Fruit fly (Drosophila melanogaster) whole organism, embryonic: Measurements from ENCODE around the gene Tasp1.
A peak's percentile ranks its signal among the peaks of the same experiment; 100 is the strongest.

Experiments used
- Atf-2 ChIP-seq: fragments of 200-800 bp; sonication (Bioruptor generic); optimal IDR thresholded peaks from 2 replicates; lab custom pipeline; 2016; ENCODE audit warnings: missing biosample characterization, missing genetic modification characterization
- Bgb ChIP-seq: fragments of 200-800 bp; sonication (Bioruptor generic); IDR thresholded peaks from 2 replicates; pipeline ENCODE4 v1.3.6; 2022; ENCODE audit warnings: missing biosample characterization, missing genetic modification characterization; ENCODE audit not compliant: partially characterized antibody
- CG11398 ChIP-seq: fragments of 200-800 bp; sonication (Bioruptor generic); optimal IDR thresholded peaks from 2 replicates; lab custom pipeline; 2016; ENCODE audit warnings: missing biosample characterization, missing genetic modification characterization
- CG12299 ChIP-seq: fragments of 200-800 bp; sonication (Bioruptor generic); optimal IDR thresholded peaks from 2 replicates; lab custom pipeline; 2018; ENCODE audit warnings: missing biosample characterization, mild to moderate bottlenecking, missing genetic modification characterization
- CG12744 ChIP-seq: fragments of 200-800 bp; sonication (Bioruptor generic); optimal IDR thresholded peaks from 2 replicates; lab custom pipeline; 2016; ENCODE audit warnings: missing biosample characterization, missing genetic modification characterization
- CG14014 ChIP-seq: fragments of 200-800 bp; sonication (Bioruptor generic); IDR thresholded peaks from 2 replicates; pipeline ENCODE4 v1.3.6; 2022; ENCODE audit warnings: missing biosample characterization, missing genetic modification characterization
- CG14667 ChIP-seq: fragments of 200-800 bp; sonication (Bioruptor generic); IDR thresholded peaks from 2 replicates; pipeline ENCODE4 v1.3.6; 2022; ENCODE audit warnings: missing biosample characterization, missing genetic modification characterization
- CG15269 ChIP-seq: fragments of 200-800 bp; sonication (Bioruptor generic); optimal IDR thresholded peaks from 2 replicates; lab custom pipeline; 2018; ENCODE audit warnings: missing biosample characterization, mild to moderate bottlenecking, missing genetic modification characterization, moderate library complexity
- CG1602 ChIP-seq: fragments of 200-800 bp; sonication (Bioruptor generic); optimal IDR thresholded peaks from 3 replicates; lab custom pipeline; 2016; ENCODE audit warnings: missing biosample characterization, missing genetic modification characterization
- CG16779 ChIP-seq: fragments of 200-800 bp; sonication (Bioruptor generic); IDR thresholded peaks from 2 replicates; pipeline ENCODE4 v1.3.6; 2022; ENCODE audit warnings: missing biosample characterization, missing genetic modification characterization
- CG16863 ChIP-seq: fragments of 200-800 bp; sonication (Bioruptor generic); optimal IDR thresholded peaks from 3 replicates; lab custom pipeline; 2016; ENCODE audit warnings: missing biosample characterization, missing genetic modification characterization
- CG17802 ChIP-seq: fragments of 200-800 bp; sonication (Bioruptor generic); optimal IDR thresholded peaks from 2 replicates; lab custom pipeline; 2018; ENCODE audit warnings: missing biosample characterization, mild to moderate bottlenecking, missing genetic modification characterization, moderate library complexity
- CG2116 ChIP-seq: fragments of 200-800 bp; sonication (Bioruptor generic); optimal IDR thresholded peaks from 3 replicates; lab custom pipeline; 2018; ENCODE audit warnings: missing biosample characterization, mild to moderate bottlenecking, missing genetic modification characterization
- CG2120 ChIP-seq: fragments of 200-800 bp; sonication (Bioruptor generic); optimal IDR thresholded peaks from 3 replicates; lab custom pipeline; 2016; ENCODE audit warnings: missing biosample characterization, missing genetic modification characterization
- CG2199 ChIP-seq: fragments of 200-800 bp; sonication (Bioruptor generic); IDR thresholded peaks from 3 replicates; pipeline ENCODE4 v1.3.6; 2022; ENCODE audit warnings: missing biosample characterization, missing genetic modification characterization
- CG2202 ChIP-seq: fragments of 200-800 bp; sonication (Bioruptor generic); optimal IDR thresholded peaks from 2 replicates; lab custom pipeline; 2018; ENCODE audit warnings: missing biosample characterization, mild to moderate bottlenecking, missing genetic modification characterization
- CG30020 ChIP-seq: fragments of 200-800 bp; optimal IDR thresholded peaks from 2 replicates; lab custom pipeline; 2019; ENCODE audit warnings: missing biosample characterization, mild to moderate bottlenecking, missing genetic modification characterization, moderate library complexity
- CG31224 ChIP-seq: fragments of 200-800 bp; sonication (Bioruptor generic); IDR thresholded peaks from 2 replicates; pipeline ENCODE4 v1.3.6; 2022; ENCODE audit warnings: missing biosample characterization, missing genetic modification characterization
- CG32767 ChIP-seq: fragments of 200-800 bp; sonication (Bioruptor generic); IDR thresholded peaks from 2 replicates; pipeline ENCODE4 v1.3.6; 2022; ENCODE audit warnings: missing biosample characterization, missing genetic modification characterization
- CG33557 ChIP-seq: fragments of 200-800 bp; sonication (Bioruptor generic); optimal IDR thresholded peaks from 2 replicates; lab custom pipeline; 2019; ENCODE audit warnings: missing biosample characterization, mild to moderate bottlenecking, missing genetic modification characterization, moderate library complexity
- CG34224 ChIP-seq: fragments of 200-800 bp; sonication (Bioruptor generic); IDR thresholded peaks from 3 replicates; pipeline ENCODE4 v1.3.6; 2022; ENCODE audit warnings: missing biosample characterization, missing genetic modification characterization; ENCODE audit not compliant: partially characterized antibody
- CG3838 ChIP-seq: fragments of 200-800 bp; sonication (Bioruptor generic); optimal IDR thresholded peaks from 3 replicates; lab custom pipeline; 2016; ENCODE audit warnings: missing biosample characterization, missing genetic modification characterization
- CG6175 ChIP-seq: fragments of 200-800 bp; sonication (Bioruptor generic); IDR thresholded peaks from 3 replicates; pipeline ENCODE4 v1.3.6; 2022; ENCODE audit warnings: missing biosample characterization, missing genetic modification characterization
- CG7963 ChIP-seq: fragments of 200-800 bp; sonication (Bioruptor generic); IDR thresholded peaks from 3 replicates; pipeline ENCODE4 v1.3.6; 2022; ENCODE audit warnings: missing biosample characterization, missing genetic modification characterization; ENCODE audit not compliant: partially characterized antibody
- CG7987 ChIP-seq: fragments of 200-800 bp; sonication (Bioruptor generic); optimal IDR thresholded peaks from 2 replicates; lab custom pipeline; 2018; ENCODE audit warnings: missing biosample characterization, mild to moderate bottlenecking, missing genetic modification characterization, moderate library complexity
- CG9797 ChIP-seq: fragments of 200-800 bp; sonication (Bioruptor generic); optimal IDR thresholded peaks from 3 replicates; lab custom pipeline; 2018; ENCODE audit warnings: missing biosample characterization, mild to moderate bottlenecking, missing genetic modification characterization
- Camta ChIP-seq: fragments of 200-800 bp; sonication (Bioruptor generic); optimal IDR thresholded peaks from 2 replicates; lab custom pipeline; 2016; ENCODE audit warnings: missing biosample characterization, missing genetic modification characterization
- E2f1 ChIP-seq: fragments of 200-800 bp; sonication (Bioruptor generic); IDR thresholded peaks from 2 replicates; pipeline ENCODE4 v1.3.6; 2022; ENCODE audit warnings: missing biosample characterization, missing genetic modification characterization
- Eip74EF ChIP-seq, 2 experiments: fragments of 200-800 bp in 1 of 2; fragments of >200 bp in 1 of 2; sonication (Bioruptor generic) in 1 of 2; optimal IDR thresholded peaks; 2 replicates each; lab custom pipeline; 2017 to 2019; ENCODE audit warnings: missing biosample characterization in 2 of 2, missing genetic modification characterization in 2 of 2, mild to moderate bottlenecking in 1 of 2, moderate library complexity in 1 of 2
- Gsc ChIP-seq: fragments of 200-800 bp; sonication (Bioruptor generic); IDR thresholded peaks from 2 replicates; pipeline ENCODE4 v1.3.6; 2022; ENCODE audit warnings: missing biosample characterization, missing genetic modification characterization
- HLH4C ChIP-seq: fragments of 200-800 bp; sonication (Bioruptor generic); IDR thresholded peaks from 3 replicates; pipeline ENCODE4 v1.3.6; 2022; ENCODE audit warnings: missing biosample characterization, missing genetic modification characterization; ENCODE audit not compliant: partially characterized antibody
- Hr78 ChIP-seq, 2 experiments: fragments of 200-800 bp in 1 of 2; fragments of >200 bp in 1 of 2; sonication (Bioruptor generic) in 1 of 2; optimal IDR thresholded peaks; 2 replicates each; lab custom pipeline; 2017 to 2019; ENCODE audit warnings: missing biosample characterization in 2 of 2, missing genetic modification characterization in 2 of 2, mild to moderate bottlenecking in 1 of 2, moderate library complexity in 1 of 2
- Nf-YB ChIP-seq: fragments of 200-800 bp; sonication (Bioruptor generic); optimal IDR thresholded peaks from 3 replicates; lab custom pipeline; 2019; ENCODE audit warnings: missing biosample characterization, mild to moderate bottlenecking, missing genetic modification characterization, moderate library complexity
- Ravus ChIP-seq: fragments of 200-800 bp; sonication (Bioruptor generic); IDR thresholded peaks from 2 replicates; pipeline ENCODE4 v1.3.6; 2022; ENCODE audit warnings: missing biosample characterization, missing genetic modification characterization
- Scr ChIP-seq: fragments of 200-800 bp; sonication (Bioruptor generic); IDR thresholded peaks from 2 replicates; pipeline ENCODE4 v1.3.6; 2022; ENCODE audit warnings: missing biosample characterization, missing genetic modification characterization; ENCODE audit not compliant: partially characterized antibody
- Vsx1 ChIP-seq: fragments of 200-800 bp; sonication (Bioruptor generic); optimal IDR thresholded peaks from 2 replicates; lab custom pipeline; 2017; ENCODE audit warnings: missing biosample characterization, mild to moderate bottlenecking, missing genetic modification characterization, missing genetic modification reagents
- chif ChIP-seq, 2 experiments: fragments of 200-800 bp; sonication (Bioruptor generic); optimal IDR thresholded peaks; 3 replicates each; lab custom pipeline; 2016; ENCODE audit warnings: missing biosample characterization in 2 of 2, missing genetic modification characterization in 2 of 2
- crp ChIP-seq, 2 experiments: fragments of 200-800 bp; sonication (Bioruptor generic); optimal IDR thresholded peaks; 2 replicates in 1 of 2; 3 replicates in 1 of 2; lab custom pipeline; 2017; ENCODE audit warnings: missing biosample characterization in 2 of 2, missing genetic modification characterization in 2 of 2, mild to moderate bottlenecking in 1 of 2, moderate library complexity in 1 of 2
- dimm ChIP-seq: fragments of 200-800 bp; sonication (Bioruptor generic); IDR thresholded peaks from 2 replicates; pipeline ENCODE4 v1.3.6; 2022; ENCODE audit warnings: missing biosample characterization, missing genetic modification characterization
- disco-r ChIP-seq: fragments of 200-800 bp; sonication (Bioruptor generic); optimal IDR thresholded peaks from 2 replicates; lab custom pipeline; 2016; ENCODE audit warnings: missing biosample characterization, missing genetic modification characterization
- ems ChIP-seq: fragments of 200-800 bp; sonication (Bioruptor generic); optimal IDR thresholded peaks from 3 replicates; lab custom pipeline; 2016; ENCODE audit warnings: missing biosample characterization, missing genetic modification characterization
- grn ChIP-seq: fragments of 200-800 bp; sonication (Bioruptor generic); optimal IDR thresholded peaks from 3 replicates; lab custom pipeline; 2017; ENCODE audit warnings: missing biosample characterization, missing genetic modification characterization
- gsb ChIP-seq: fragments of 200-800 bp; sonication (Bioruptor generic); IDR thresholded peaks from 2 replicates; pipeline ENCODE4 v1.3.6; 2022; ENCODE audit warnings: missing biosample characterization, missing genetic modification characterization
- ham ChIP-seq: fragments of 200-800 bp; sonication (Bioruptor generic); IDR thresholded peaks from 2 replicates; pipeline ENCODE4 v1.3.6; 2022; ENCODE audit warnings: missing biosample characterization, missing genetic modification characterization
- her ChIP-seq: fragments of 200-800 bp; sonication (Bioruptor generic); optimal IDR thresholded peaks from 2 replicates; lab custom pipeline; 2016; ENCODE audit warnings: missing biosample characterization, missing genetic modification characterization
- kni ChIP-seq: fragments of 200-800 bp; sonication (Bioruptor generic); optimal IDR thresholded peaks from 3 replicates; lab custom pipeline; 2017; ENCODE audit warnings: mild to moderate bottlenecking, missing biosample characterization, missing genetic modification reagents, missing genetic modification characterization
- psq ChIP-seq: fragments of 200-800 bp; sonication (Bioruptor generic); optimal IDR thresholded peaks from 2 replicates; lab custom pipeline; 2017; ENCODE audit warnings: missing biosample characterization, missing genetic modification characterization
- pum ChIP-seq: fragments of 200-800 bp; sonication (Bioruptor generic); optimal IDR thresholded peaks from 2 replicates; lab custom pipeline; 2016; ENCODE audit warnings: missing biosample characterization, missing genetic modification characterization
- unpg ChIP-seq: fragments of 200-800 bp; sonication (Bioruptor generic); optimal IDR thresholded peaks from 3 replicates; lab custom pipeline; 2018; ENCODE audit warnings: missing biosample characterization, mild to moderate bottlenecking, missing genetic modification characterization, moderate library complexity

Tasp1 gene

DNA sequence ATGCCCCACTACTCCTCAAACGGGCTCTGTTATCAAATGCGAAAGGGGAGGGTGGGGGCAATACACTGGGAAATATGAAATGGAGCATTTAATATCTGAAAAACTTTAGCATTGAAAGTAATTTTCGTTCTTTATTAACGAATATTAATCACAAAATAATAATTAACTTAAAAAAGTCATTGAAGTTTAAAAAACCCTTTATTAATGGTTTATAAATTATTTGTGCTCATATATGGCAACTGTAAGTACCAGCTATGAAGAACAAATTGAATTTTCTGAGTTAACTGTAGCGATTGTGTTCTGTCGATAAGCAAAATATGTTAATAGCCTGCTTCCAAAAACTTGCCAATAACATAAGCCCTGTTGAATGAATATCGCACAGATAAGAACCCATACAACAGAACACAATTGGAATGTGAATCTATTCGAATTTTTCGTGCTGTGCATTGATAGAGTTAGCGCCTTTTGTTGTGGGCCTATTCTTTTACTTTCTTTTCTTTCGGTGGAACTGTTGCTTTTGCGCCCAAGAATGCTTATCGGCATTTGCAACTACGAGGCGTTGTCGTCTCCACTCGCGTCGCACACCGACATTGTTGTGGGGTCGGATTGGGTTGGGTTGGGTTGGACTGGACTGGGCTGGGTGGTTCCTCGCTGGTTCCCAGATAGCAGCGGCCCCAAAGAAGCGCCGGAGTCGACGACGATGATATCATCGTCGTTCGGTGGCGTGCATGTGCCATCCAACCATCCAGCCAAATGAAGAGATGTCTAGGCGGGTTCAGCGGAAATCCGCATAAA, 26.3 kb downstream of the Tasp1 start (continued):
- TF ChIP-seq pum (GFP tag; lab: Kevin White, UChicago) (no peak), CG30020 (tag; lab: Kevin White, UChicago) (no peak), Nf-YB (no peak), her (no peak), Scr (no peak), CG2120 (GFP tag; lab: Kevin White, UChicago) (peak; percentile 47), Eip74EF (GFP tag; optimal IDR thresholded peaks at IDR 0.05; lab: Kevin White, UChicago) (no peak), E2f1 (GFP tag; lab: Robert Waterston, UW) (0 out of 2 replicates have a peak, but pooled peaks have one; percentile 18), CG14667 (GFP tag; lab: Robert Waterston, UW) (no peak), Ravus (no peak), CG34224 (GFP tag; lab: Robert Waterston, UW) (no peak), ham (0 out of 2 replicates have a peak, but pooled peaks have one; percentile 19), Gsc (GFP tag; lab: Robert Waterston, UW) (no peak), CG15269 (tag; lab: Kevin White, UChicago) (no peak), Vsx1 (GFP tag; lab: Kevin White, UChicago) (no peak), dimm (no peak), CG11398 (GFP tag; lab: Kevin White, UChicago) (no peak), CG2199 (no peak), Camta (no peak), CG9797 (GFP tag; lab: Kevin White, UChicago) (no peak), CG3838 (GFP tag; lab: Kevin White, UChicago) (no peak), unpg (GFP tag; lab: Kevin White, UChicago) (no peak), Atf-2 (peak; percentile 20), grn (GFP tag; lab: Kevin White, UChicago) (no peak), chif (GFP tag; optimal IDR thresholded peaks at IDR 0.05; lab: Kevin White, UChicago) (peak in 1 of 2 experiments; percentile 36), ems (GFP tag; lab: Kevin White, UChicago) (no peak), Hr78 (GFP tag; optimal IDR thresholded peaks at IDR 0.05; lab: Kevin White, UChicago) (peak in 1 of 2 experiments; percentile 27), crp (GFP tag; optimal IDR thresholded peaks at IDR 0.05; lab: Kevin White, UChicago) (no peak), kni (no peak), CG33557 (peak; percentile 9), CG16779 (no peak), CG14014 (GFP tag; lab: Robert Waterston, UW) (no peak), CG1602 (peak; percentile 32), CG12299 (tag; lab: Kevin White, UChicago) (peak; percentile 18), CG6175 (peak; percentile 68; the same call in 1 of the 3 replicates), HLH4C (GFP tag; lab: Robert Waterston, UW) (no peak), CG7963 (GFP tag; lab: Robert Waterston, UW) (no peak), CG2202 (tag; lab: Kevin White, UChicago) (peak; percentile 35), CG31224 (GFP tag; lab: Robert Waterston, UW) (no peak), gsb (GFP tag; lab: Robert Waterston, UW) (0 out of 2 replicates have a peak, but pooled peaks have one; percentile 24), CG2116 (GFP tag; lab: Kevin White, UChicago) (no peak), CG32767 (no peak), psq (GFP tag; lab: Kevin White, UChicago) (peak; percentile 9), CG12744 (GFP tag; lab: Kevin White, UChicago) (no peak), CG16863 (GFP tag; lab: Kevin White, UChicago) (no peak), disco-r (GFP tag; lab: Kevin White, UChicago) (peak; percentile 8), Bgb (GFP tag; lab: Robert Waterston, UW) (no peak), CG17802 (tag; lab: Kevin White, UChicago) (no peak), CG7987 (GFP tag; lab: Kevin White, UChicago) (no peak)
